Fruit fly (Drosophila melanogaster): Measurements from ENCODE around the gene CG4004.

The CG4004 gene

DNA sequence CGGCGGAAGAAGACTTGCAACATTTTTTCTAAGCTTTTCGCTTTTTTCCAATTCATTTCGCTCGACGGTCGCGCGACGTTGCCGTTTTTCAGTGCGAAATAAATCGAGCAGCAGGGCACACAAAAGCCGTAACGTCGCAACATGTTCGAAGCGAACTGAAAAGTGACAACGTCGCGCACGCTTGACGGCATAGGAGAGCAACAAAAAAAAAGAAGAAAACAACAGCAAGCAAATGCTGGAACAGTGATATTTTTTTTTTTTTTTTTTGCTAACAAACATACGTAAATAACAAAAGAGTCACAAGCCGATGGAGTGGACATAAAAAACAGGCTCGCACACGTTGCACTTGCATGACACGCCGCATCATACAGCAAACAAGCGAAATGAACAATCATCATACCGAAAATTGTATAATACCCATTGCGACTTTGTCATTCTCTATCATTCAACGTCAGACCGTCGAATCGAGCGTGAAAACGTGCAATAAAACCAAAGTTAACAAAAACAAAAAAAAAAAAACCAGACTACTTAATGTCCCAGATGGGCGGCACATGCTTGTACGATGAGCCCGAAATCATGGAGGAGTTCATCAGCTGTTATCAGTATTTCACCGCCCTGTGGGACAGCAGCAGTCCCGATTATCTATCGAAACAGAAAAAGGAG lies at the start of gene CG4004:
CG4004 (plus strand) TSS at position 187 of the 663 bp plus-strand sequence.
- TF ChIP-seq CG17801 (GFP tag; optimal IDR thresholded peaks at IDR 0.05; ENCODE audit: partially characterized antibody): no peak

DNA sequence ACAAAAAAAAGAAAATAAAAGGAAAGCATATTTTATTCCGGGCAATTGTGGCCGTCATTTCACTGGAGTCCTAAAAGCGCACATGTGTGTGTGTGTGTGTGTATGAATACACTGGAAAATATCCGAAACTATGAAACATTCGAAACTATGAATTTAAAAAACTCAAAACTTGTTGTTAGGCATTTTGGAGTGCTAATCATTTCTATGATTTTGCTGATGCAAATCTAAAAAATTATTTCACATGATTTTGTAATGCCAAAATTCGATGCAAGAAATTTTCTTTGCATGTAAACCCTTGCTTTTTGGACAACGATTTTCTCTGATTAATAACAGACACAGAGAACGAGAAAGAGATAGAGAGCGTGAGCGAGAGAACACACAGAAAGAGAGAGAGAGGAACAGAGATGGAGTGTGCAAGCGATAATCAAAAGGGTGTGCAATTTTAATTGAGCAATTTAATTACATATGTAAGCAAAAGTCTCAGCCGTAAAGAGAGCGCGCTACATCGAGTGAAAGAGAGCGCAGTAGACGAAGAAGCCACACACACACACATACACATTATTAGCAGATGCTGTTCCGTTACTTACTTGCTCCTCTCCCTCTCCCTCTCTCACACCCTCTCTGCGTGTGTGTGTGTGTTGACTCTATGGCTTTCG lies 44.8 kb upstream of the CG4004 start:
- no peak for TF ChIP-seq CG17801 (GFP tag; optimal IDR thresholded peaks at IDR 0.05; ENCODE audit: partially characterized antibody)

DNA sequence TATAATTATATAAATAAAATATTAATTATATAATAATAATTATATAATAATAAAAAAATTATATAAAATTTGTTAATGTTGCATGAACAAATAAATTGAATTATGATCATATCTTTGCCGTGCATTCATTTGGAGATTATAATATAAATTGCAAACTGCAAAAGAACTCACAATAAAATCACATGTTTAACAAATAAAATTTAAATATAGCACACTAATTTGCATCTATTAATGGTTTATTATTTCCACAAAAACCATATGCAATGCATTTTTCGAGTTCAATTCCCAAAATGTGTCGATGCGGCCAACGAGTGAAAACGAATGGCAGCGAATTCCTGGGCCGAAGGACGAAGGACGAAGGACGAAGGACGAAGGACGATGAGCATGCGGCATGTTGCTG lies 38.5 kb upstream of the CG4004 start, which contains the start of gene CG15725:
CG15725 (plus strand) TSS at position 301 of the 400 bp plus-strand sequence.
- TF ChIP-seq CG17801 (GFP tag; optimal IDR thresholded peaks at IDR 0.05; ENCODE audit: partially characterized antibody): no peak

DNA sequence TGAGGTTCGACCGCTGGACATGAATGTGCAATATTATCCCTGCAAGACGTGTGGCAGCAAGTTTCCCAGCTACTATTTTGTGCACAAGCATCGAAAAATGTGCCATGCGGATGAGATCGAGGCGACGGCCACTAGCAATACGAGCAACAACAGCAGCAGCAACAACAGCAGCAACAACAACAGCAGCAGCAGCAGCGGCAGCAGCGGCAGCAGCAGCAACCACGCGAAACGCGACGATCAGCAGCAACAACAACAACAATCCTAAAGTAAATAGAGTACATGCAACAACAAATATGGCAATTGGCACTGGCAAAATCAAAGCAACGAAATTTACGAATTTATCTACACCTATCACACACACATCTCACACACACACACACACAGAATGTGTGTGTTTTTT lies 35.7 kb upstream of the CG4004 start:
- no peak for TF ChIP-seq CG17801 (GFP tag; optimal IDR thresholded peaks at IDR 0.05; ENCODE audit: partially characterized antibody)

DNA sequence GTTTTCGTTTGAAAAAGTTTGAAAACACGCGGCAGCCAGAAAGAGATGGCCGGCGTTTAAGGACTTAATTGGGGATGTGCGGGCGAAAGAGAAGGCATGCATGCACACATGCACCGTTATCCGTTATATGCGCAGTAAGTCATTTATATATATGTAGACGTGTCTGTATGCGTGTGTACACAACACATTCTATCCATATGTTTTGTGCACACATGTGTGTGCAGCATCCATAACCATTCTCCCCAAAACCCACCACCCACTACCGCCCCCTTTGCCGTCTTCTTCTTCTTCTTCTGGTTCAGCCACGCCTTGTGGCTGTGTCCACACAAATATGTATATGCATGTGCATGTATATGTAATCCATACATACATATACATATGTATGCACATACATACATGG lies 25.4 kb upstream of the CG4004 start:
- no peak for TF ChIP-seq CG17801 (GFP tag; optimal IDR thresholded peaks at IDR 0.05; ENCODE audit: partially characterized antibody)

DNA sequence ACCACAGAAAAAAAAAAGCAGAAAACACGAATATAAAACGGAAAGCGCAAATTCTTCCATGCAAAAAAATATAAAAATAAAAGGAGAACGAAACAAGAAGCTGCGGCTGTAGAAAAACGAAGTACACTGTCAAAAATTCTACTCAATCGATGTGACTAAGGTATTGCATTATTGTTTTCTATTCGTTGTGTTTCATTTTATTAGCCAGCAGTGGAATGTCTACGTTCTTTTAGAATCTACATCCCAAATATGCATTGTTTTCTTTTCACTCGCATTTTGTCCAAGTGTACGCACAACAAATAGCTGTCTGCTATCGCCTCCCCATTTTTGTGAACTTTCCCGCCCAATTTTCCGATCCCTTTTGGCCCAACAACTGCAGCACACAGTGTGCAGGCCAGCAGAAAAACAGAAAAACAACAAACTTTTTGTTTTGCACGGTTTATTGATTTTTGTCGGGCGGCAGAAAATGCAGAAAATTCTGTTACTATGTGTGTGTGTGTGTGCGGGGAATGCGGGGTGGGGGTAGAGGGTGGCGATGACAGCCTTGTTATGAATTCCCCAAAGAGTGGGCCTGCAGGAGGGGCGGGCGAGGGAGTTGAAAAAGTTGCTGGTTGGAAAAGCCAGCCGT lies 24.7 kb upstream of the CG4004 start:
- peak; percentile 64 for TF ChIP-seq CG17801 (GFP tag; optimal IDR thresholded peaks at IDR 0.05; ENCODE audit: partially characterized antibody)

DNA sequence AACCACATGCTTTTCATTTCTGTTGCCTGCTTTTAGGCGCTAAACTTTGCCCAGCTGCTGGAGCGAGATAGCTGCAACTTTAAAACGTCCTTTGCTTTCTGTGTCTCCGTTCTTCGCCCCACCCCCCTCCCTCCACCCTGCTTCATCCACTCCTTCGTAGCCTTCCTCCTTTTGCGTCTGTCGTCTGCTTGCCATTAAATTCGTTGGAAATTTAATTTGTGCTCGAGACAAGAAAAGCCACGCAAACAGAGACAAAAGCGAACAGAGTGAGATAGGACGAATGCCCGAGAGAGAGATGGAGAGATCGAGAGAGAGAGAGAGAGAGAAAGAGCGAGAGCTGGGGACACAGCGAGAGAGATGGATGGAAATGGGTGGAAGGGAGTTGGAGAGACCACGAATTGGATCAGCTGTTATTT lies 24.1 kb upstream of the CG4004 start:
- TF ChIP-seq CG17801 (GFP tag; optimal IDR thresholded peaks at IDR 0.05; ENCODE audit: partially characterized antibody): no peak

DNA sequence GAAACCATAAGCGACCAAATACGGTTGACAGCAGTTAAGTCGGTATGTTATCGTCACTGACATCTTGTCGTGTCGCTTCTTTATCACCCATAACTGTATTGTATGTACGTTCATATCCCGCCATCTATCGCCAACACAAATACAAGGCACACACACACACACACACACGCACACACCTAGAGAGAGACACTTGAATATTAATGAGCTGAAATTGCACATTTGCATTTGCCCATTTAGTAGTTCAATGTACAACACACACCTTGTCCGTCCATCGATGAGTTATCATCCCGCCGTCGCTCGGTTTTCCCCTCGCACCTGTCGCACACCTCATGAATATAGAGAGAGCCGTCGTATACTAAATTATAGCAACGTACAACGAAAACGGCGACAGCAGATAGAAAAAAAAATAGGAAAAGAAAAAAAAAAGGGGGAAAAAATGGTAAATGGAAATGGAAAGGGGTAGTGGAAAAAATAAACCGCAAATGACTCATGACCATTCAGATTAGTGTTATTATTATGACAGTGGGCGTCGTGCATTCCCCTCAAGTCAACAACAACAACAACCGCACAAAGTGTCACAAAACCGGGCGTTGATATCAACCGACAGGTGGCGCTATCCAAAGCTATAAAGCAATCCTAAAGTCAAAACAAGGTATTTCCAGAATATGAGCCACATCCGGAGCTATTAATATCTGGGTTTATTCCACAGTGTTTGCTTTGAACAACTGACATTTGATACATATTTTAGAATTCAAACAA lies 22.7 kb upstream of the CG4004 start:
- TF ChIP-seq CG17801 (GFP tag; optimal IDR thresholded peaks at IDR 0.05; ENCODE audit: partially characterized antibody): no peak

DNA sequence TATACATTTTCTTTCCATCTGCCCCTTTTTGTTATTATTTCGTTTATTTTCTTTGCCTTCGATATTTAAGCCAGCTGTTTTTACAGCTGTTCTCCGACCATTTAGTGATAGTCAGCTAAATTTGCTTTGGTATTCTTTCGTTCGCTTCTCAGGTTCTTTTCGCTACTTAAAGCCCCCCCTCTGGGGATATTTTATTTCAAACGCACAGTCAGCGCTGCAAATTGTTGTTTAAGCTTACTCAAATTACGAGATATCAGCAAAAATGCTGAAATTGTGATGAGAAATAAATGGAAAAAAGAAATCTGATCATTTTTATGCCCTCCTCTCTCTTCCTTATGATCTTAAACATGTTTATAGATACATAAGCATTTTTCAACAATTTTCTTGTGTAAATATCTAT lies 22.0 kb upstream of the CG4004 start:
- TF ChIP-seq CG17801 (GFP tag; optimal IDR thresholded peaks at IDR 0.05; ENCODE audit: partially characterized antibody): peak; percentile 21

DNA sequence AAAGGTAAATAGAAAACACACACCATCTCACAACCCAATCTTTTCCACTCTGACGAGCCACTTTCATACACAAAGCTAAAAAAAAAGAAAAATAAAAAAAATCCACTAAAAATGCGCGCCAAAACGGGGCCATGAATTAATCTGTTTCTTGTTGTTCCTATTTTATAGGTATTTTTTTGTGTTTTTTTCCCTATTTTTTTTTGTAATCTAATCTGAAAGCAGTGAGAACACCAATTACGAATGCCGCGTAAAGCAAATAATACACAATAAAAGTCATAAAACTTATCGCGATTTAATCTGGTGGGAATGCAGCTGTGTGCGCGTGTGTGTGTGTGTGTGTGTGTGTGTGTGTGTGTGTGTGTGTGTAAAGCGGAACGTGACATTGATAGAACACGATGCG lies 20.7 kb upstream of the CG4004 start:
- peak; percentile 1 for TF ChIP-seq CG17801 (GFP tag; optimal IDR thresholded peaks at IDR 0.05; ENCODE audit: partially characterized antibody)

DNA sequence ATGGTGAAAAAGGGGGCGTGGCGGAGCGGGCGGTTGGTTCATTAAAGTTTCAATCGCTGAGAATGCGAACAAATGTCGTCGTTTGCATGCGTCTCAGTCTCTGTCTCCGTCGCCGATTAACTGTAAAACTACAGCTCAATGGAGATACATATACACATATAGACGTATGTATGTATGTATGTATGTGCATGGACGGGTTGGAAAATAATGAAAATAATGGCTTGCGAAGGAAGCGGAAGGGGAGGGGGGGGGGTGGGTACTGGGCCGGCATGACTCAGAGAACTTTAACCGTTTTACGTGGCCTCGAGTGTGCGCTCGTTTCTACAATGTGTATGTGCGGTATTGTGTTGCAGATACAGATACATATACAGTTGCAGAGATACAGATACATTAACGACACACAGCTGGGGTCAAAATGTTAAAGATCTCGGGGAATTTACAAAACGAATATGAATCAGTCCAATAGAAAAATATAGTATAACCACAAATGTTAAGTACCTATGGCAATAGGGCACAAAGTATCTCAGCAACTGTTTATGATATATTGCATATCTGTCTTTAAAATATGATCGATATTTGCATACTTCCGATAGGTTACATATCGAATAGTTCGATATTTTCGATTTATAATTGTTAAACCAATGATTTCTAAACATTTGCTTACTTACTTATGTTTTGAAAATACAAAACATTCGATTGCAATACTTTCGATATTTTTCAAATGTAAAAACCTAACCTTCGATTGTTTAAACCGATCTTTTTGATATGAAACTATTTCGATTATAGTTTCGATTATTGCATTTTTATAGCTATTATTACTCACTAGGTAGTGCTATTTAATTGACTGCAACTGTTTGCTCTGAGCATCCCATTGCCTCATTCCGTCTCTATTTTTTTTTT lies 19.5 kb upstream of the CG4004 start:
- peak; percentile 22 for TF ChIP-seq CG17801 (GFP tag; optimal IDR thresholded peaks at IDR 0.05; ENCODE audit: partially characterized antibody)

DNA sequence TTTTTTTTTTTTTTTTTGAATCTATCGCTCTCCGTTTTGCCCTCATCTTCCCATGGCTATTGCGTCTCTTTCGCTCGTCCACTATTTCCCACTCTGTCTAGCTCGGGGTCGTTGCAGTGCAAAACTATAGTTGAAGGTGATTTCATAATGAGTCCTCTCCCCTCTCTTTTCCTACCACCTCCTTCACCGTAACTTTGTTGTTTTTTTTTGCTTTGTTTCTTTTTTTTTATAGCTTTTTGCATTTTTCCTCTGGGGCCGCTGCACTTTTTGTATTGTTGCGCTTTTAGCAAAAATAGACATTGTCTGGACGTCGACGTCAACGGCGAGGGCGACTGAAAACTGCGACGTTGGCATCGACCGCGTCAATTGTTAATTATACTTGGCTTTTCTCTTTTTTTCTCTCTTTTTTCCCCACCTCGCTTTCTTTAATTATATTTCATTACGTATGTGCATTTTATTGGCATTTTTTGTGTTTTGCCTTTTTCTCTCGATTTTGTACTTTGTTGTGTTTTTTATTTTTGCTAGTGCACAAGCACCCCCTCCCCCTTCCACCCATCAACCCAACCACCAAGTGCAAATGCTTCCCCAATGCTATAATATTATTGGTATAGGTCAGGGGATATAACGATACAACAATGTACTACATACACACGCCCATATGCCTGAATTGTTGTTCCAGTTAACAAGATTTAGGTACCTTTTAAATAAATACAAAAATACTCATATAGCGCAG lies 18.7 kb upstream of the CG4004 start:
- peak; percentile 92 for TF ChIP-seq CG17801 (GFP tag; optimal IDR thresholded peaks at IDR 0.05; ENCODE audit: partially characterized antibody)

DNA sequence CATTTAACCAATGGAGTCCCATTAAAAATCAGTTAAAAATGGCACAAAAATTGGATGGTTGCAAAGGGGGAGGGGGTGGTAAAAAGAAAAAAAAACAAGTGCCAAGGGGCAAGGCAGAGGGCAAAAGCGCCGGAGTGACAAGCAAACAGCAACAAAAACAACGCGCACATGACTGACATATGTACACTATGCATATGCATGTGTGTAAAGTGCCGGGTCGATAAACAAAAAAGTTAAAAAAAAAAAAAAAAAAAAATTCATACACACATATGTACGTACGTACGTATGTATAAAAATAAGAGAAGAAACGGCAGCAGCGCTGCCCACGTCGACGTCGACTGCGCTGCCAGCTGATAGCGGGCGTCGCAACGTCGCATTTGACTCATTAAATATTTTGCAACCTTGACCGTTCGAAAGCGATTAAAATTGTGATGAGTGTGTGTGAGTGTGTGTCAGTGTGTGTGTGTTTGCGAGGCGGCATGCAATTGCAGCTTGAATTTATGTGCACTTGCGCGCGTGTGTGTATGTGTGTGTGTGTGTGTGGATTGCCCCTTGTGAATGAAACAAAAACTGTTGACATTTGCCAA lies 16.3 kb upstream of the CG4004 start:
- TF ChIP-seq CG17801 (GFP tag; optimal IDR thresholded peaks at IDR 0.05; ENCODE audit: partially characterized antibody): peak; percentile 48
